Worm (Caenorhabditis elegans) whole organism, L4/young adult: ENCODE results near the gene msp-50.
"Not testable (repeated sequence)": the region's sequence is repeated elsewhere in the genome, so short reads cannot be mapped to it uniquely, and the experiment has no call there.

Source experiments
- W03F9.2 ChIP-seq: fragments of 150-350 bp; optimal IDR thresholded peaks from 2 replicates; lab custom pipeline; 2014; ENCODE audit warnings: missing biosample characterization, missing genetic modification characterization
- dao-5 ChIP-seq: sonication (generic microtip); optimal IDR thresholded peaks from 2 replicates; lab custom pipeline; 2016; ENCODE audit warnings: missing genotype, missing genetic modification characterization, moderate library complexity, missing compliant biosample characterization
- him-1 ChIP-seq: sonication (generic microtip); optimal IDR thresholded peaks from 2 replicates; lab custom pipeline; 2016; ENCODE audit warnings: missing genotype, missing genetic modification reagents, missing genetic modification characterization, missing compliant biosample characterization

msp-50 gene

ce11 chrII:5199497-5199896 lies at the start of gene msp-50:
Gene msp-50 (plus strand): TSS chrII:5199797.
- TF ChIP-seq dao-5 (tag; lab: Kevin White, UChicago) = no peak

ce11 chrII:5150829-5151228 lies 48.8 kb upstream of the msp-50 start, which contains the start of gene srb-16:
Gene srb-16 (minus strand): TSS chrII:5150929.
- no peak for TF ChIP-seq him-1 (tag; lab: Kevin White, UChicago)
- no peak for TF ChIP-seq W03F9.2
- no peak for TF ChIP-seq dao-5 (tag; lab: Kevin White, UChicago)

ce11 chrII:5154540-5154939 lies 45.1 kb upstream of the msp-50 start, which contains the start of gene srb-12:
Gene srb-12 (minus strand): TSS chrII:5154640.
- TF ChIP-seq him-1 (tag; lab: Kevin White, UChicago) = no peak
- no peak for TF ChIP-seq W03F9.2
- TF ChIP-seq dao-5 (tag; lab: Kevin White, UChicago) = no peak

- no peak for TF ChIP-seq him-1 (tag; lab: Kevin White, UChicago)
- TF ChIP-seq dao-5 (tag; lab: Kevin White, UChicago) = no peak
- no peak for TF ChIP-seq W03F9.2
Measured at ce11 chrII:5156983-5157382, 42.6 kb upstream of the msp-50 start, which contains the start of gene msp-45. Gene msp-45 (minus strand): TSS chrII:5157083.

- TF ChIP-seq W03F9.2 (no peak), him-1 (tag; lab: Kevin White, UChicago) (no peak), dao-5 (tag; lab: Kevin White, UChicago) (no peak)
Measured at ce11 chrII:5157525-5157924, 42.1 kb upstream of the msp-50 start, which contains the start of gene srb-13. Gene srb-13 (minus strand): TSS chrII:5157625.

- TF ChIP-seq him-1 (tag; lab: Kevin White, UChicago); W03F9.2; dao-5 (tag; lab: Kevin White, UChicago): not testable (repeated sequence)
Measured at ce11 chrII:5158774-5159173, 40.8 kb upstream of the msp-50 start, which contains the start of gene F58A6.9. Gene F58A6.9 (minus strand): TSS chrII:5158874.

- no peak for TF ChIP-seq him-1 (tag; lab: Kevin White, UChicago)
- no peak for TF ChIP-seq dao-5 (tag; lab: Kevin White, UChicago)
- TF ChIP-seq W03F9.2 = no peak
Measured at ce11 chrII:5161102-5161501, 38.5 kb upstream of the msp-50 start, which contains the start of gene C27D6.11. Gene C27D6.11 (minus strand): TSS chrII:5161202.

ce11 chrII:5163283-5163682 lies 36.3 kb upstream of the msp-50 start, which contains the start of gene srb-5:
Gene srb-5 (minus strand): TSS chrII:5163383.
- TF ChIP-seq him-1 (tag; lab: Kevin White, UChicago) = no peak
- no peak for TF ChIP-seq dao-5 (tag; lab: Kevin White, UChicago)
- TF ChIP-seq W03F9.2 = no peak

- TF ChIP-seq W03F9.2 = no peak
- TF ChIP-seq dao-5 (tag; lab: Kevin White, UChicago) = no peak
- no peak for TF ChIP-seq him-1 (tag; lab: Kevin White, UChicago)
Measured at ce11 chrII:5166738-5167137, 32.9 kb upstream of the msp-50 start, which contains the start of gene srb-3. Gene srb-3 (minus strand): TSS chrII:5166838.

- no peak for TF ChIP-seq W03F9.2
- no peak for TF ChIP-seq him-1 (tag; lab: Kevin White, UChicago)
- no peak for TF ChIP-seq dao-5 (tag; lab: Kevin White, UChicago)
Measured at ce11 chrII:5170932-5171331, 28.7 kb upstream of the msp-50 start, which contains the start of gene srb-1. Gene srb-1 (minus strand): TSS chrII:5171032.

ce11 chrII:5171610-5172009 lies 28.0 kb upstream of the msp-50 start, which contains the start of gene C27D6.15:
Gene C27D6.15 (plus strand): TSS chrII:5171910.
- TF ChIP-seq dao-5 (tag; lab: Kevin White, UChicago) (no peak), him-1 (tag; lab: Kevin White, UChicago) (no peak), W03F9.2 (no peak)

ce11 chrII:5172451-5172850 lies 27.1 kb upstream of the msp-50 start, which contains the start of gene C27D6.1:
Gene C27D6.1 (plus strand): TSS chrII:5172751.
- TF ChIP-seq him-1 (tag; lab: Kevin White, UChicago) = no peak
- TF ChIP-seq W03F9.2 = no peak
- TF ChIP-seq dao-5 (tag; lab: Kevin White, UChicago) = no peak

ce11 chrII:5174370-5174769 lies 25.2 kb upstream of the msp-50 start, which contains the start of gene C27D6.3:
Gene C27D6.3 (minus strand): TSS chrII:5174470.
- TF ChIP-seq W03F9.2 (no peak), him-1 (tag; lab: Kevin White, UChicago) (no peak), dao-5 (tag; lab: Kevin White, UChicago) (no peak)

ce11 chrII:5176934-5177333 lies 22.7 kb upstream of the msp-50 start:
- TF ChIP-seq W03F9.2 (no peak), him-1 (tag; lab: Kevin White, UChicago) (no peak)

- no peak for TF ChIP-seq W03F9.2
Measured at ce11 chrII:5177902-5178301, 21.7 kb upstream of the msp-50 start, which contains the start of gene C27D6.12. Gene C27D6.12 (minus strand): TSS chrII:5178002.
